Worm (Caenorhabditis elegans) whole organism, L1 larva: ENCODE data around the gene akt-2.
A peak's percentile ranks its signal among the peaks of the same experiment; 100 is the strongest.

Source experiments
- C04F5.9 ChIP-seq: sonication (generic microtip); optimal IDR thresholded peaks from 2 replicates; lab custom pipeline; 2016; ENCODE audit warnings: missing genetic modification characterization, missing compliant biosample characterization
- C16A3.4 ChIP-seq: fragments of 150-350 bp; optimal IDR thresholded peaks from 2 replicates; lab custom pipeline; 2014; ENCODE audit warnings: missing biosample characterization, missing genetic modification characterization
- C34B4.2 ChIP-seq: sonication (generic microtip); optimal IDR thresholded peaks from 2 replicates; lab custom pipeline; 2017; ENCODE audit warnings: mild to moderate bottlenecking, missing genetic modification characterization, missing compliant biosample characterization
- aha-1 ChIP-seq: fragments of 150-350 bp; optimal IDR thresholded peaks from 2 replicates; lab custom pipeline; 2014; ENCODE audit warnings: missing biosample characterization, missing genetic modification characterization
- alr-1 ChIP-seq: fragments of 200-800 bp; sonication (Bioruptor generic); optimal IDR thresholded peaks from 2 replicates; lab custom pipeline; 2018; ENCODE audit warnings: borderline replicate concordance, mild to moderate bottlenecking, missing genetic modification characterization, missing compliant biosample characterization
- aly-2 ChIP-seq: fragments of 150-350 bp; optimal IDR thresholded peaks from 2 replicates; lab custom pipeline; 2014; ENCODE audit warnings: missing biosample characterization, missing genetic modification characterization
- blmp-1 ChIP-seq: fragments of 150-350 bp; optimal IDR thresholded peaks from 2 replicates; lab custom pipeline; 2014; ENCODE audit warnings: missing biosample characterization, missing genetic modification characterization
- ceh-63 ChIP-seq: fragments of 200-800 bp; sonication (Bioruptor generic); optimal IDR thresholded peaks from 2 replicates; lab custom pipeline; 2018; ENCODE audit warnings: mild to moderate bottlenecking, missing genetic modification characterization, missing compliant biosample characterization
- ceh-8 ChIP-seq: fragments of 200-800 bp; sonication (Bioruptor generic); optimal IDR thresholded peaks from 2 replicates; lab custom pipeline; 2018; ENCODE audit warnings: mild to moderate bottlenecking, missing genetic modification characterization, moderate library complexity, missing compliant biosample characterization
- ceh-82 ChIP-seq, 3 experiments: fragments of 150-350 bp in 1 of 3; sonication (generic microtip) in 2 of 3; optimal IDR thresholded peaks; 2 replicates each; lab custom pipeline; 2014 to 2017; ENCODE audit warnings: missing biosample characterization in 3 of 3, missing genetic modification characterization in 3 of 3
- ces-1 ChIP-seq: fragments of 150-350 bp; optimal IDR thresholded peaks from 2 replicates; lab custom pipeline; 2014; ENCODE audit warnings: missing biosample characterization, missing genetic modification reagents, missing genetic modification characterization
- efl-1 ChIP-seq, 4 experiments: fragments of 150-350 bp; optimal IDR thresholded peaks in 3 of 4; peaks in 1 of 4; 1 replicate in 1 of 4; 2 replicates in 3 of 4; lab custom pipeline; 2014; ENCODE audit warnings: missing biosample characterization in 2 of 4, missing genetic modification characterization in 2 of 4, missing genetic modification reagents in 2 of 4
- efl-3 ChIP-seq: fragments of 200-800 bp; sonication (Bioruptor generic); optimal IDR thresholded peaks from 2 replicates; lab custom pipeline; 2018; ENCODE audit warnings: mild to moderate bottlenecking, missing genetic modification characterization, missing compliant biosample characterization
- egl-27 ChIP-seq, 2 experiments: fragments of 150-350 bp in 1 of 2; sonication (generic microtip); optimal IDR thresholded peaks; 3 replicates each; lab custom pipeline; 2017 to 2018; ENCODE audit warnings: missing biosample characterization in 2 of 2, missing genetic modification characterization in 2 of 2, missing genetic modification reagents in 2 of 2
- elt-3 ChIP-seq, 6 experiments: fragments of 150-350 bp in 1 of 6; sonication (generic microtip); optimal IDR thresholded peaks; 2 replicates each; lab custom pipeline; 2017 to 2018; ENCODE audit warnings: missing biosample characterization in 6 of 6, missing genetic modification characterization in 6 of 6, inconsistent platforms in 1 of 6
- fkh-10 ChIP-seq: sonication (generic microtip); optimal IDR thresholded peaks from 2 replicates; lab custom pipeline; 2017; ENCODE audit warnings: missing biosample characterization, missing genetic modification reagents, missing genetic modification characterization
- fkh-8 ChIP-seq: sonication (generic microtip); optimal IDR thresholded peaks from 2 replicates; lab custom pipeline; 2016; ENCODE audit warnings: mild to moderate bottlenecking, missing genetic modification characterization, missing compliant biosample characterization
- hpl-2 ChIP-seq: fragments of 150-350 bp; optimal IDR thresholded peaks from 2 replicates; lab custom pipeline; 2014; ENCODE audit warnings: missing biosample characterization, missing genetic modification reagents, missing genetic modification characterization
- irx-1 ChIP-seq: sonication (generic microtip); optimal IDR thresholded peaks from 2 replicates; lab custom pipeline; 2016; ENCODE audit warnings: missing genetic modification characterization, missing compliant biosample characterization
- jun-1 ChIP-seq: fragments of 150-350 bp; optimal IDR thresholded peaks from 2 replicates; lab custom pipeline; 2014; ENCODE audit warnings: missing biosample characterization, missing genetic modification reagents, missing genetic modification characterization
- lin-14 ChIP-seq: fragments of 200-800 bp; sonication (Bioruptor generic); optimal IDR thresholded peaks from 2 replicates; lab custom pipeline; 2018; ENCODE audit warnings: mild to moderate bottlenecking, missing genetic modification characterization, moderate library complexity, missing compliant biosample characterization
- lin-15B ChIP-seq: fragments of 150-350 bp; sonication (generic microtip); optimal IDR thresholded peaks from 3 replicates; lab custom pipeline; 2014; ENCODE audit warnings: missing biosample characterization, missing genetic modification characterization
- lin-39 ChIP-seq: fragments of 150-350 bp; optimal IDR thresholded peaks from 2 replicates; lab custom pipeline; 2014; ENCODE audit warnings: missing biosample characterization, missing genetic modification reagents, missing genetic modification characterization
- lir-3 ChIP-seq: sonication (generic microtip); optimal IDR thresholded peaks from 2 replicates; lab custom pipeline; 2016; ENCODE audit warnings: mild to moderate bottlenecking, missing genetic modification characterization, moderate library complexity, missing compliant biosample characterization; ENCODE audit not compliant: poor library complexity
- mab-9 ChIP-seq: fragments of 200-800 bp; sonication (Bioruptor generic); IDR thresholded peaks from 2 replicates; pipeline ENCODE4 v1.3.6; 2022; ENCODE audit warnings: missing genetic modification reagents, missing genetic modification characterization, missing compliant biosample characterization
- mdl-1 ChIP-seq, 2 experiments: fragments of 150-350 bp; optimal IDR thresholded peaks; 2 replicates each; lab custom pipeline; 2014 to 2017; ENCODE audit warnings: missing biosample characterization in 2 of 2, missing genetic modification characterization in 2 of 2, inconsistent platforms in 1 of 2
- mef-2 ChIP-seq: fragments of 150-350 bp; optimal IDR thresholded peaks from 2 replicates; lab custom pipeline; 2014; ENCODE audit warnings: missing biosample characterization, missing genetic modification characterization
- nhr-11 ChIP-seq: fragments of 150-350 bp; optimal IDR thresholded peaks from 2 replicates; lab custom pipeline; 2014; ENCODE audit warnings: missing biosample characterization, missing genetic modification characterization
- nhr-12 ChIP-seq: sonication (generic microtip); optimal IDR thresholded peaks from 2 replicates; lab custom pipeline; 2017; ENCODE audit warnings: missing biosample characterization, missing genetic modification characterization
- nhr-28 ChIP-seq: fragments of 150-350 bp; optimal IDR thresholded peaks from 2 replicates; lab custom pipeline; 2014; ENCODE audit warnings: missing biosample characterization, missing genetic modification characterization
- nhr-47 ChIP-seq: sonication (generic microtip); optimal IDR thresholded peaks from 2 replicates; lab custom pipeline; 2016; ENCODE audit warnings: mild to moderate bottlenecking, missing genetic modification characterization, moderate library complexity, missing compliant biosample characterization
- nhr-71 ChIP-seq: sonication (generic microtip); optimal IDR thresholded peaks from 2 replicates; lab custom pipeline; 2016; ENCODE audit warnings: mild to moderate bottlenecking, missing genetic modification characterization, moderate library complexity, missing compliant biosample characterization
- nhr-84 ChIP-seq: sonication (generic microtip); optimal IDR thresholded peaks from 2 replicates; lab custom pipeline; 2017; ENCODE audit warnings: missing biosample characterization, missing genetic modification characterization
- nhr-90 ChIP-seq: sonication (generic microtip); optimal IDR thresholded peaks from 2 replicates; lab custom pipeline; 2016; ENCODE audit warnings: mild to moderate bottlenecking, missing genetic modification characterization, missing compliant biosample characterization; ENCODE audit not compliant: poor library complexity
- pqm-1 ChIP-seq: sonication (generic microtip); optimal IDR thresholded peaks from 3 replicates; lab custom pipeline; 2017; ENCODE audit warnings: missing biosample characterization, missing genetic modification characterization
- skn-1 ChIP-seq: fragments of 150-350 bp; optimal IDR thresholded peaks from 2 replicates; lab custom pipeline; 2014; ENCODE audit warnings: missing biosample characterization, missing genetic modification characterization
- sox-4 ChIP-seq: sonication (generic microtip); optimal IDR thresholded peaks from 2 replicates; lab custom pipeline; 2016; ENCODE audit warnings: missing genetic modification characterization, missing compliant biosample characterization
- sup-37 ChIP-seq: fragments of 200-800 bp; sonication (Bioruptor generic); optimal IDR thresholded peaks from 2 replicates; lab custom pipeline; 2018; ENCODE audit warnings: mild to moderate bottlenecking, missing genetic modification characterization, missing compliant biosample characterization
- tlp-1 ChIP-seq: fragments of 150-350 bp; optimal IDR thresholded peaks from 2 replicates; lab custom pipeline; 2014; ENCODE audit warnings: missing biosample characterization, missing genetic modification characterization
- unc-130 ChIP-seq: fragments of 150-350 bp; optimal IDR thresholded peaks from 2 replicates; lab custom pipeline; 2017; ENCODE audit warnings: missing biosample characterization, missing genetic modification characterization, inconsistent platforms
- unc-30 ChIP-seq: sonication (generic microtip); optimal IDR thresholded peaks from 2 replicates; lab custom pipeline; 2017; ENCODE audit warnings: missing biosample characterization, missing genetic modification characterization
- unc-86 ChIP-seq: sonication (generic microtip); optimal IDR thresholded peaks from 2 replicates; lab custom pipeline; 2016; ENCODE audit warnings: missing genetic modification characterization, missing compliant biosample characterization
- zip-4 ChIP-seq: fragments of 200-800 bp; sonication (Bioruptor generic); optimal IDR thresholded peaks from 2 replicates; lab custom pipeline; 2018; ENCODE audit warnings: mild to moderate bottlenecking, missing genetic modification characterization, moderate library complexity, missing compliant biosample characterization
- ztf-4 ChIP-seq: fragments of 150-350 bp; optimal IDR thresholded peaks from 2 replicates; lab custom pipeline; 2014; ENCODE audit warnings: missing biosample characterization, missing genetic modification characterization

The akt-2 gene

ce11 chrX:14102474-14102873, 45.0 kb upstream of the akt-2 start:
- TF ChIP-seq mdl-1 (tag; optimal IDR thresholded peaks at IDR 0.05; lab: Kevin White, UChicago) (no peak), pqm-1 (tag; lab: Kevin White, UChicago) (no peak), efl-1 (optimal IDR thresholded peaks at IDR 0.05; lab: Kevin White, UChicago) (no peak), efl-1 (GFP tag; optimal IDR thresholded peaks at IDR 0.05 in 1 of 2; lab: Kevin White, UChicago) (peak in 1 of 2 experiments; percentile 42)

ce11 chrX:14108245-14108644, 39.3 kb upstream of the akt-2 start, which contains the start of gene F16B12.7:
TSS of gene F16B12.7 (plus strand) at chrX:14108545.
- TF ChIP-seq blmp-1 (tag; lab: Kevin White, UChicago) (no peak), sup-37 (GFP tag; lab: Kevin White, UChicago) (no peak), efl-1 (optimal IDR thresholded peaks at IDR 0.05; lab: Kevin White, UChicago) (no peak), efl-1 (GFP tag; optimal IDR thresholded peaks at IDR 0.05 in 1 of 2; lab: Kevin White, UChicago) (peak in 1 of 2 experiments; percentile 12)

DNA sequence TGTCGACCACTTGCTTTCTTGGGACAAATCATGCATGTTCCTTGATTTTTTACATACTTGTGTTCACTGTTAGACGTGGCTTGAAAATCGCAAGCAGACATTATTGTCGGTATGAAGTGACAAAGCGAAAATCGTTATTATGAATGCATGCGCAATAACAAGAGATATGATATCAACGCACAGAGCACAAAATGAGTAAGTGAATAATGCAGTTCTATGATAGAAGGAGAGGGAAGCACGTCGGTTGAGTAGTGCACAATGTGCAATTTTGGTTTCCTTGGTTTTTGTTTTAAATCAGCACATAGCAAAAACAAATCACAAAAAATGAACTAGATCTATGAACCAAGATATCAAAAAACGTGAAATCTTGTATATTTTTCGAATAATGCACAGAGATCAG, 34.2 kb upstream of the akt-2 start, which contains the start of gene nhr-281:
Gene nhr-281 (minus strand): TSS at position 101 of the 400 bp plus-strand sequence.
- TF ChIP-seq lin-39: no peak
- TF ChIP-seq nhr-84 (tag; lab: Kevin White, UChicago): no peak
- no peak for TF ChIP-seq C34B4.2 (tag; lab: Kevin White, UChicago)
- TF ChIP-seq aly-2 (tag; lab: Kevin White, UChicago): no peak

- TF ChIP-seq unc-30 (tag; lab: Kevin White, UChicago): no peak
- TF ChIP-seq ceh-82 (tag; optimal IDR thresholded peaks at IDR 0.05; lab: Kevin White, UChicago): no peak
- no peak for TF ChIP-seq ceh-8 (GFP tag; lab: Kevin White, UChicago)
- peak; percentile 44 for TF ChIP-seq blmp-1 (tag; lab: Kevin White, UChicago)
- no peak for TF ChIP-seq tlp-1
- no peak for TF ChIP-seq mef-2 (tag; lab: Kevin White, UChicago)
- TF ChIP-seq ceh-63 (GFP tag; lab: Kevin White, UChicago): no peak
- no peak for TF ChIP-seq irx-1
- no peak for TF ChIP-seq ces-1 (GFP tag; lab: Kevin White, UChicago)
- no peak for TF ChIP-seq sup-37 (GFP tag; lab: Kevin White, UChicago)
- no peak for TF ChIP-seq ztf-4 (tag; lab: Kevin White, UChicago)
- TF ChIP-seq efl-3 (GFP tag; lab: Kevin White, UChicago): no peak
- TF ChIP-seq alr-1: no peak
- no peak for TF ChIP-seq fkh-8 (tag; lab: Kevin White, UChicago)
- TF ChIP-seq skn-1 (tag; lab: Kevin White, UChicago): no peak
- peak in 1 of 6 experiments; percentile 24 for TF ChIP-seq elt-3 (tag; optimal IDR thresholded peaks at IDR 0.05; lab: Kevin White, UChicago)
- TF ChIP-seq nhr-28 (tag; lab: Kevin White, UChicago): no peak
- TF ChIP-seq mdl-1 (tag; optimal IDR thresholded peaks at IDR 0.05; lab: Kevin White, UChicago): peak in 1 of 2 experiments; percentile 16
- TF ChIP-seq lin-14: no peak
- TF ChIP-seq nhr-71 (tag; lab: Kevin White, UChicago): peak; percentile 49
- TF ChIP-seq hpl-2 (GFP tag; lab: Kevin White, UChicago): no peak
- TF ChIP-seq fkh-10 (GFP tag; lab: Kevin White, UChicago): peak; percentile 10
- TF ChIP-seq nhr-47: peak; percentile 37
- TF ChIP-seq nhr-12: no peak
- peak; percentile 51 for TF ChIP-seq nhr-90 (tag; lab: Kevin White, UChicago)
- TF ChIP-seq C16A3.4 (tag; lab: Kevin White, UChicago): peak; percentile 23
- no peak for TF ChIP-seq lin-15B (tag; lab: Kevin White, UChicago)
- no peak for TF ChIP-seq unc-86 (tag; lab: Kevin White, UChicago)
- TF ChIP-seq aly-2 (tag; lab: Kevin White, UChicago): no peak
- no peak for TF ChIP-seq aha-1
- no peak for TF ChIP-seq sox-4 (tag; lab: Kevin White, UChicago)
- TF ChIP-seq C04F5.9 (tag; lab: Kevin White, UChicago): no peak
- TF ChIP-seq mab-9 (GFP tag; lab: Robert Waterston, UW): no peak
- no peak for TF ChIP-seq unc-130
- no peak for TF ChIP-seq jun-1 (tag; lab: Kevin White, UChicago)
- no peak for TF ChIP-seq lir-3 (tag; lab: Kevin White, UChicago)
- TF ChIP-seq zip-4 (GFP tag; lab: Kevin White, UChicago): no peak
- TF ChIP-seq egl-27 (tag; optimal IDR thresholded peaks at IDR 0.05; lab: Kevin White, UChicago): no peak
- TF ChIP-seq nhr-11 (tag; lab: Kevin White, UChicago): no peak
Measured at ce11 chrX:14115480-14116161, 31.9 kb upstream of the akt-2 start, which contains the start of gene F28H6.7. TSS of gene F28H6.7 (plus strand) at chrX:14116111.
